Fruit fly (Drosophila melanogaster): Measurements from ENCODE around the gene CG10588.
A peak's percentile ranks its signal among the peaks of the same experiment; 100 is the strongest.

Gene CG10588

dm6 chr3L:20949371-20950135 is 7.2 kb upstream of the CG10588 start, which contains the start of gene fng:
Gene fng, minus strand, starts transcription at chr3L:20949512.
- no peak for TF ChIP-seq Hr78 (GFP tag; optimal IDR thresholded peaks at IDR 0.05)
- TF ChIP-seq Dfd (GFP tag; optimal IDR thresholded peaks at IDR 0.05), result no peak
- TF ChIP-seq Mio (GFP tag; optimal IDR thresholded peaks at IDR 0.05), result no peak
- TF ChIP-seq br (GFP tag; optimal IDR thresholded peaks at IDR 0.05), result no peak
- TF ChIP-seq GATAd (GFP tag; optimal IDR thresholded peaks at IDR 0.05), result no peak
- no peak for TF ChIP-seq Myc (optimal IDR thresholded peaks at IDR 0.05)
- TF ChIP-seq jim (GFP tag; optimal IDR thresholded peaks at IDR 0.05), result no peak
- no peak for TF ChIP-seq CG9705 (GFP tag; optimal IDR thresholded peaks at IDR 0.05)
- no peak for TF ChIP-seq dsf (GFP tag; optimal IDR thresholded peaks at IDR 0.05; ENCODE audit: borderline replicate concordance)
- peak; percentile 29 for TF ChIP-seq Hnf4 (GFP tag; optimal IDR thresholded peaks at IDR 0.05)
- no peak for TF ChIP-seq brk (GFP tag; optimal IDR thresholded peaks at IDR 0.05)
- no peak for TF ChIP-seq CrebA (GFP tag; optimal IDR thresholded peaks at IDR 0.05; ENCODE audit: borderline replicate concordance)
- TF ChIP-seq Jra (GFP tag; optimal IDR thresholded peaks at IDR 0.05), result no peak
- no peak for TF ChIP-seq foxo (GFP tag; optimal IDR thresholded peaks at IDR 0.05)
- no peak for TF ChIP-seq dmrt93B (GFP tag; optimal IDR thresholded peaks at IDR 0.05)
- TF ChIP-seq CG32264 (GFP tag; optimal IDR thresholded peaks at IDR 0.05), result no peak
- TF ChIP-seq Dif (GFP tag; optimal IDR thresholded peaks at IDR 0.05; ENCODE audit: partially characterized antibody), result peak; percentile 86
- no peak for TF ChIP-seq pan (optimal IDR thresholded peaks at IDR 0.05)
- no peak for TF ChIP-seq rgr (GFP tag; optimal IDR thresholded peaks at IDR 0.05)
- TF ChIP-seq HLH106 (tag; optimal IDR thresholded peaks at IDR 0.05), result no peak
- TF ChIP-seq Vsx2 (GFP tag; optimal IDR thresholded peaks at IDR 0.05; ENCODE audit: partially characterized antibody), result peak; percentile 89
- TF ChIP-seq lola (GFP tag; optimal IDR thresholded peaks at IDR 0.05), result no peak
- TF ChIP-seq sage (GFP tag; optimal IDR thresholded peaks at IDR 0.05), result no peak
- TF ChIP-seq OdsH (GFP tag; optimal IDR thresholded peaks at IDR 0.05), result no peak
- TF ChIP-seq sv (GFP tag; optimal IDR thresholded peaks at IDR 0.05), result no peak
- TF ChIP-seq tai (GFP tag; optimal IDR thresholded peaks at IDR 0.05), result no peak
- no peak for TF ChIP-seq usp (GFP tag; optimal IDR thresholded peaks at IDR 0.05)
- no peak for TF ChIP-seq ey (GFP tag; optimal IDR thresholded peaks at IDR 0.05)
- peak; percentile 73 for TF ChIP-seq psq (GFP tag; optimal IDR thresholded peaks at IDR 0.05)
- no peak for TF ChIP-seq Abd-B (GFP tag; optimal IDR thresholded peaks at IDR 0.05)
- no peak for TF ChIP-seq Sp1 (GFP tag; optimal IDR thresholded peaks at IDR 0.05)
- TF ChIP-seq fru (GFP tag; optimal IDR thresholded peaks at IDR 0.05), result no peak
- TF ChIP-seq Hr83 (GFP tag; optimal IDR thresholded peaks at IDR 0.05; ENCODE audit: poor library complexity, severe bottlenecking), result peak; percentile 4
- no peak for TF ChIP-seq woc (GFP tag; optimal IDR thresholded peaks at IDR 0.05)
- no peak for TF ChIP-seq h (GFP tag; optimal IDR thresholded peaks at IDR 0.05)
- TF ChIP-seq Rel (GFP tag; optimal IDR thresholded peaks at IDR 0.05), result no peak
- no peak for TF ChIP-seq Rel (tag; optimal IDR thresholded peaks at IDR 0.05)
- TF ChIP-seq dl (GFP tag; optimal IDR thresholded peaks at IDR 0.05; ENCODE audit: insufficient read depth in 1 of 2, partially characterized antibody in 2 of 2), result peak; percentile 84 to 88
- no peak for TF ChIP-seq N (GFP tag; optimal IDR thresholded peaks at IDR 0.05)

dm6 chr3L:20950136-20950499 is 6.6 kb upstream of the CG10588 start:
- TF ChIP-seq Jra (GFP tag; optimal IDR thresholded peaks at IDR 0.05) (peak; percentile 82), ey (GFP tag; optimal IDR thresholded peaks at IDR 0.05) (peak; percentile 94), Hnf4 (GFP tag; optimal IDR thresholded peaks at IDR 0.05) (peak; percentile 88), dl (GFP tag; optimal IDR thresholded peaks at IDR 0.05; ENCODE audit: insufficient read depth in 1 of 2, partially characterized antibody in 2 of 2) (no peak), N (GFP tag; optimal IDR thresholded peaks at IDR 0.05) (no peak), dmrt93B (GFP tag; optimal IDR thresholded peaks at IDR 0.05) (peak; percentile 89), brk (GFP tag; optimal IDR thresholded peaks at IDR 0.05) (peak; percentile 92), br (GFP tag; optimal IDR thresholded peaks at IDR 0.05) (peak; percentile 93), Abd-B (GFP tag; optimal IDR thresholded peaks at IDR 0.05) (no peak), tai (GFP tag; optimal IDR thresholded peaks at IDR 0.05) (peak; percentile 71), pan (optimal IDR thresholded peaks at IDR 0.05) (no peak), Mio (GFP tag; optimal IDR thresholded peaks at IDR 0.05) (peak; percentile 4), CG32264 (GFP tag; optimal IDR thresholded peaks at IDR 0.05) (peak; percentile 73), GATAd (GFP tag; optimal IDR thresholded peaks at IDR 0.05) (peak; percentile 12), rgr (GFP tag; optimal IDR thresholded peaks at IDR 0.05) (peak; percentile 93), Dif (GFP tag; optimal IDR thresholded peaks at IDR 0.05; ENCODE audit: partially characterized antibody) (no peak), Vsx2 (GFP tag; optimal IDR thresholded peaks at IDR 0.05; ENCODE audit: partially characterized antibody) (no peak), HLH106 (tag; optimal IDR thresholded peaks at IDR 0.05) (peak; percentile 95), Hr78 (GFP tag; optimal IDR thresholded peaks at IDR 0.05) (no peak), Rel (GFP tag; optimal IDR thresholded peaks at IDR 0.05) (peak; percentile 73), Rel (tag; optimal IDR thresholded peaks at IDR 0.05) (peak; percentile 46), jim (GFP tag; optimal IDR thresholded peaks at IDR 0.05) (no peak), CrebA (GFP tag; optimal IDR thresholded peaks at IDR 0.05; ENCODE audit: borderline replicate concordance) (peak; percentile 46), psq (GFP tag; optimal IDR thresholded peaks at IDR 0.05) (peak; percentile 87), OdsH (GFP tag; optimal IDR thresholded peaks at IDR 0.05) (peak; percentile 93), Hr83 (GFP tag; optimal IDR thresholded peaks at IDR 0.05; ENCODE audit: poor library complexity, severe bottlenecking) (no peak), dsf (GFP tag; optimal IDR thresholded peaks at IDR 0.05; ENCODE audit: borderline replicate concordance) (peak; percentile 59), CG9705 (GFP tag; optimal IDR thresholded peaks at IDR 0.05) (peak; percentile 85), usp (GFP tag; optimal IDR thresholded peaks at IDR 0.05) (no peak), Myc (optimal IDR thresholded peaks at IDR 0.05) (no peak), h (GFP tag; optimal IDR thresholded peaks at IDR 0.05) (peak; percentile 96), lola (GFP tag; optimal IDR thresholded peaks at IDR 0.05) (no peak), Dfd (GFP tag; optimal IDR thresholded peaks at IDR 0.05) (no peak), sage (GFP tag; optimal IDR thresholded peaks at IDR 0.05) (peak; percentile 80), foxo (GFP tag; optimal IDR thresholded peaks at IDR 0.05) (peak in 1 of 2 experiments; percentile 94), Sp1 (GFP tag; optimal IDR thresholded peaks at IDR 0.05) (peak; percentile 94), fru (GFP tag; optimal IDR thresholded peaks at IDR 0.05) (peak; percentile 95), sv (GFP tag; optimal IDR thresholded peaks at IDR 0.05) (no peak), woc (GFP tag; optimal IDR thresholded peaks at IDR 0.05) (peak; percentile 90)

Data from whole organism, wandering third instar larva.